Fruit fly (Drosophila melanogaster): ENCODE data around the gene Cox10.

The Cox10 gene

dm6 chr2L:10306518-10307260, 24.6 kb upstream of the Cox10 start, which contains the start of the genes CG5390 and CG4968 (continued):
- TF ChIP-seq Scr (GFP tag; IDR thresholded peaks at IDR 0.05; ENCODE audit: partially characterized antibody): peak; percentile 35; the same call in 1 of the 2 replicates
- peak; percentile 64 for TF ChIP-seq H2.0 (GFP tag; IDR thresholded peaks at IDR 0.05)
- TF ChIP-seq CG8765 (GFP tag; IDR thresholded peaks at IDR 0.05): no peak
- peak; percentile 97 for TF ChIP-seq CG15514 (GFP tag; optimal IDR thresholded peaks at IDR 0.05)
- TF ChIP-seq CG9437 (GFP tag; optimal IDR thresholded peaks at IDR 0.05): peak; percentile 98
- TF ChIP-seq CG10462 (GFP tag; optimal IDR thresholded peaks at IDR 0.05): no peak
- peak; percentile 89 for TF ChIP-seq Ets65A (GFP tag)
- TF ChIP-seq CG10209 (GFP tag; optimal IDR thresholded peaks at IDR 0.05): peak; percentile 59
- peak; percentile 69 for TF ChIP-seq pzg (GFP tag; optimal IDR thresholded peaks at IDR 0.05)
- peak; percentile 63; the same call in 1 of the 3 replicates for TF ChIP-seq z (GFP tag; IDR thresholded peaks at IDR 0.05)
- no peak for TF ChIP-seq slp2 (GFP tag; optimal IDR thresholded peaks at IDR 0.05)
- peak; percentile 81 for TF ChIP-seq sens (GFP tag)
- no peak for TF ChIP-seq CG16863 (GFP tag; optimal IDR thresholded peaks at IDR 0.05)
- peak; percentile 70 for TF ChIP-seq NFAT (GFP tag; IDR thresholded peaks at IDR 0.05)
- TF ChIP-seq cwo (GFP tag; optimal IDR thresholded peaks at IDR 0.05): no peak
- no peak for TF ChIP-seq insv (GFP tag; optimal IDR thresholded peaks at IDR 0.05)
- no peak for TF ChIP-seq CG8944 (GFP tag; optimal IDR thresholded peaks at IDR 0.05)
- TF ChIP-seq seq (GFP tag; IDR thresholded peaks at IDR 0.05): 0 out of 2 replicates have a peak, but pooled peaks have one; percentile 34
- TF ChIP-seq CG12659 (GFP tag; optimal IDR thresholded peaks at IDR 0.05): peak; percentile 86
- TF ChIP-seq bigmax (GFP tag; optimal IDR thresholded peaks at IDR 0.05): no peak
- no peak for TF ChIP-seq Ravus (GFP tag; IDR thresholded peaks at IDR 0.05)
- peak; percentile 70 for TF ChIP-seq CG10147 (GFP tag; optimal IDR thresholded peaks at IDR 0.05)
- TF ChIP-seq CG2678 (tag; optimal IDR thresholded peaks at IDR 0.05): no peak
- TF ChIP-seq Six4 (GFP tag; optimal IDR thresholded peaks at IDR 0.05): peak; percentile 18
- peak; percentile 69 for TF ChIP-seq CG18262 (tag; optimal IDR thresholded peaks at IDR 0.05)
- TF ChIP-seq nmo (GFP tag; optimal IDR thresholded peaks at IDR 0.05): peak; percentile 66
- no peak for TF ChIP-seq CG30431 (GFP tag; optimal IDR thresholded peaks at IDR 0.05)
- no peak for TF ChIP-seq tap (tag; optimal IDR thresholded peaks at IDR 0.05)
- TF ChIP-seq Lhr (GFP tag; optimal IDR thresholded peaks at IDR 0.05): peak; percentile 63
- TF ChIP-seq CG14667 (GFP tag; IDR thresholded peaks at IDR 0.05): 0 out of 2 replicates have a peak, but pooled peaks have one; percentile 14
- TF ChIP-seq crp (GFP tag; optimal IDR thresholded peaks at IDR 0.05): peak in 1 of 2 experiments; percentile 31
- no peak for TF ChIP-seq usp (GFP tag; optimal IDR thresholded peaks at IDR 0.05)
- peak; percentile 88 for TF ChIP-seq CG13894 (tag; optimal IDR thresholded peaks at IDR 0.05)
- no peak for TF ChIP-seq Stat92E (GFP tag; optimal IDR thresholded peaks at IDR 0.05)
- peak; percentile 70 for TF ChIP-seq CG10543 (GFP tag; optimal IDR thresholded peaks at IDR 0.05)
- peak; percentile 58 for TF ChIP-seq Dp (GFP tag; optimal IDR thresholded peaks at IDR 0.05)
- peak; percentile 53 for TF ChIP-seq ind (GFP tag; optimal IDR thresholded peaks at IDR 0.05)
- TF ChIP-seq sob (GFP tag; IDR thresholded peaks at IDR 0.05): peak; percentile 65
- TF ChIP-seq caup (GFP tag; optimal IDR thresholded peaks at IDR 0.05; ENCODE audit: severe bottlenecking): peak; percentile 61
- peak; percentile 78 for TF ChIP-seq CG32532 (GFP tag; IDR thresholded peaks at IDR 0.05)
- TF ChIP-seq Dad (GFP tag; optimal IDR thresholded peaks at IDR 0.05): peak; percentile 8
- no peak for TF ChIP-seq hkb (optimal IDR thresholded peaks at IDR 0.05)
- peak; percentile 65 for TF ChIP-seq hkb (GFP tag; IDR thresholded peaks at IDR 0.05)
- no peak for TF ChIP-seq CG12744 (GFP tag; optimal IDR thresholded peaks at IDR 0.05)
- TF ChIP-seq CG1603 (tag; optimal IDR thresholded peaks at IDR 0.05): peak; percentile 71
- no peak for TF ChIP-seq lov (optimal IDR thresholded peaks at IDR 0.05)
- TF ChIP-seq lov (GFP tag; IDR thresholded peaks at IDR 0.05): no peak
- peak; percentile 38; the same call in 1 of the 2 replicates for TF ChIP-seq wdn (GFP tag; IDR thresholded peaks at IDR 0.05)
- peak; percentile 82 for TF ChIP-seq row (GFP tag; IDR thresholded peaks at IDR 0.05)

All from whole organism, embryonic.